Worm (Caenorhabditis elegans) whole organism, L1 larva: ENCODE measurements around the gene hsb-1.

Source experiments
- alr-1 ChIP-seq: fragments of 200-800 bp; sonication (Bioruptor generic); optimal IDR thresholded peaks from 2 replicates; lab custom pipeline; 2018; ENCODE audit warnings: borderline replicate concordance, mild to moderate bottlenecking, missing genetic modification characterization, missing compliant biosample characterization
- ama-1 ChIP-seq: fragments of 150-350 bp; optimal IDR thresholded peaks from 2 replicates; lab custom pipeline; 2014
- ceh-82 ChIP-seq, 3 experiments: fragments of 150-350 bp in 1 of 3; sonication (generic microtip) in 2 of 3; optimal IDR thresholded peaks; 2 replicates each; lab custom pipeline; 2014 to 2017; ENCODE audit warnings: missing biosample characterization in 3 of 3, missing genetic modification characterization in 3 of 3
- elt-3 ChIP-seq, 6 experiments: fragments of 150-350 bp in 1 of 6; sonication (generic microtip); optimal IDR thresholded peaks; 2 replicates each; lab custom pipeline; 2017 to 2018; ENCODE audit warnings: missing biosample characterization in 6 of 6, missing genetic modification characterization in 6 of 6, inconsistent platforms in 1 of 6
- fkh-10 ChIP-seq: sonication (generic microtip); optimal IDR thresholded peaks from 2 replicates; lab custom pipeline; 2017; ENCODE audit warnings: missing biosample characterization, missing genetic modification reagents, missing genetic modification characterization
- lir-3 ChIP-seq: sonication (generic microtip); optimal IDR thresholded peaks from 2 replicates; lab custom pipeline; 2016; ENCODE audit warnings: mild to moderate bottlenecking, missing genetic modification characterization, moderate library complexity, missing compliant biosample characterization; ENCODE audit not compliant: poor library complexity
- nhr-28 ChIP-seq: fragments of 150-350 bp; optimal IDR thresholded peaks from 2 replicates; lab custom pipeline; 2014; ENCODE audit warnings: missing biosample characterization, missing genetic modification characterization
- pqm-1 ChIP-seq: sonication (generic microtip); optimal IDR thresholded peaks from 3 replicates; lab custom pipeline; 2017; ENCODE audit warnings: missing biosample characterization, missing genetic modification characterization
- snpc-4 ChIP-seq: fragments of 150-350 bp; optimal IDR thresholded peaks from 2 replicates; lab custom pipeline; 2014; ENCODE audit warnings: missing biosample characterization, missing genetic modification characterization
- unc-62 ChIP-seq: fragments of 150-350 bp; optimal IDR thresholded peaks from 2 replicates; lab custom pipeline; 2014; ENCODE audit warnings: missing biosample characterization, missing genetic modification reagents, missing genetic modification characterization
- zag-1 ChIP-seq: fragments of 150-350 bp; optimal IDR thresholded peaks from 2 replicates; lab custom pipeline; 2014; ENCODE audit warnings: missing biosample characterization, missing genetic modification characterization

ce11 chrIV:12583181-12583580 lies 16.2 kb upstream of the hsb-1 start:
- TF ChIP-seq ama-1 (lab: Kevin White, UChicago) (no peak), zag-1 (tag; lab: Kevin White, UChicago) (no peak), snpc-4 (tag; lab: Kevin White, UChicago) (no peak), ceh-82 (tag; optimal IDR thresholded peaks at IDR 0.05; lab: Kevin White, UChicago) (peak in 1 of 3 experiments; percentile 19), lir-3 (tag; lab: Kevin White, UChicago) (no peak), elt-3 (tag; optimal IDR thresholded peaks at IDR 0.05; lab: Kevin White, UChicago) (no peak), nhr-28 (tag; lab: Kevin White, UChicago) (no peak), pqm-1 (tag; lab: Kevin White, UChicago) (no peak), fkh-10 (GFP tag; lab: Kevin White, UChicago) (peak; percentile 11), unc-62 (GFP tag; lab: Kevin White, UChicago) (no peak), alr-1 (tag; lab: Kevin White, UChicago) (no peak)
